Worm (Caenorhabditis elegans): ENCODE data around the gene Y46G5A.15.

- TF ChIP-seq ztf-29 (GFP tag; IDR thresholded peaks at IDR 0.05) (no peak), klf-2 (GFP tag; conservative IDR thresholded peaks at IDR 0.05) (no peak), T22C8.4 (GFP tag; IDR thresholded peaks at IDR 0.05) (no peak), cog-1 (tag; optimal IDR thresholded peaks at IDR 0.05) (no peak), flt-1 (GFP tag; IDR thresholded peaks at IDR 0.05) (no peak), tab-1 (GFP tag; IDR thresholded peaks at IDR 0.05) (no peak), med-1 (GFP tag; optimal IDR thresholded peaks at IDR 0.05; ENCODE audit: insufficient read depth) (no peak), ref-1 (GFP tag; conservative IDR thresholded peaks at IDR 0.05) (no peak), ztf-23 (GFP tag; IDR thresholded peaks at IDR 0.05) (no peak)
Measured at ce11 chrII:12785391-12785790, at the start of gene Y46G5A.15.
